Fruit fly (Drosophila melanogaster) whole organism, prepupa: ENCODE results near the gene Hsp110.

Source experiments
- Blimp-1 ChIP-seq: fragments of 200-800 bp; sonication (Bioruptor generic); optimal IDR thresholded peaks from 3 replicates; lab custom pipeline; 2017; ENCODE audit warnings: missing biosample characterization, missing genetic modification characterization, mild to moderate bottlenecking, moderate library complexity, missing genetic modification reagents
- CG10631 ChIP-seq: fragments of 200-800 bp; sonication (Bioruptor generic); optimal IDR thresholded peaks from 2 replicates; lab custom pipeline; 2016; ENCODE audit warnings: missing biosample characterization, missing genetic modification characterization
- CG10669 ChIP-seq: fragments of 200-800 bp; sonication (Bioruptor generic); optimal IDR thresholded peaks from 3 replicates; lab custom pipeline; 2018; ENCODE audit warnings: missing biosample characterization, mild to moderate bottlenecking, missing genetic modification characterization, moderate library complexity
- CG11294 ChIP-seq: fragments of 200-800 bp; sonication (Bioruptor generic); IDR thresholded peaks from 2 replicates; pipeline ENCODE4 v1.3.6; 2022; ENCODE audit warnings: missing biosample characterization, missing genetic modification characterization
- CG11762 ChIP-seq: fragments of 200-800 bp; sonication (Bioruptor generic); optimal IDR thresholded peaks from 3 replicates; lab custom pipeline; 2016; ENCODE audit warnings: missing biosample characterization, missing genetic modification characterization; ENCODE audit not compliant: insufficient read depth
- CG11902 ChIP-seq: fragments of 200-800 bp; sonication (Bioruptor generic); optimal IDR thresholded peaks from 3 replicates; lab custom pipeline; 2016; ENCODE audit warnings: missing biosample characterization, missing genetic modification characterization
- CG15336 ChIP-seq: fragments of 200-800 bp; sonication (Bioruptor generic); IDR thresholded peaks from 2 replicates; pipeline ENCODE4 v1.3.6; 2022; ENCODE audit warnings: missing biosample characterization, missing genetic modification characterization
- CG1621 ChIP-seq: fragments of 200-800 bp; sonication (Bioruptor generic); optimal IDR thresholded peaks from 3 replicates; lab custom pipeline; 2018; ENCODE audit warnings: missing biosample characterization, mild to moderate bottlenecking, missing genetic modification characterization
- CG16779 ChIP-seq: fragments of 200-800 bp; sonication (Bioruptor generic); optimal IDR thresholded peaks from 3 replicates; lab custom pipeline; 2017; ENCODE audit warnings: missing biosample characterization, mild to moderate bottlenecking, missing genetic modification characterization
- CG3032 ChIP-seq: fragments of 200-800 bp; optimal IDR thresholded peaks from 2 replicates; lab custom pipeline; 2019; ENCODE audit warnings: missing biosample characterization, mild to moderate bottlenecking, missing genetic modification characterization, moderate library complexity
- CG31627 ChIP-seq: fragments of 200-800 bp; sonication (Bioruptor generic); optimal IDR thresholded peaks from 3 replicates; lab custom pipeline; 2016; ENCODE audit warnings: missing biosample characterization, missing genetic modification characterization
- CG32006 ChIP-seq: fragments of 200-800 bp; sonication (Bioruptor generic); optimal IDR thresholded peaks from 3 replicates; lab custom pipeline; 2017; ENCODE audit warnings: missing biosample characterization, mild to moderate bottlenecking, missing genetic modification characterization
- CG34406 ChIP-seq: fragments of 200-800 bp; sonication (Bioruptor generic); optimal IDR thresholded peaks from 3 replicates; lab custom pipeline; 2016; ENCODE audit warnings: missing biosample characterization, missing genetic modification characterization
- CG3919 ChIP-seq: fragments of 200-800 bp; sonication (Bioruptor generic); optimal IDR thresholded peaks from 3 replicates; lab custom pipeline; 2016; ENCODE audit warnings: missing biosample characterization, missing genetic modification characterization
- CG4318 ChIP-seq: fragments of 200-800 bp; sonication (Bioruptor generic); optimal IDR thresholded peaks from 3 replicates; lab custom pipeline; 2017; ENCODE audit warnings: missing biosample characterization, mild to moderate bottlenecking, missing genetic modification characterization
- CG6163 ChIP-seq: fragments of 200-800 bp; sonication (Bioruptor generic); IDR thresholded peaks from 3 replicates; pipeline ENCODE4 v1.3.6; 2022; ENCODE audit warnings: missing biosample characterization, missing genetic modification characterization
- CG6276 ChIP-seq: fragments of 200-800 bp; sonication (Bioruptor generic); optimal IDR thresholded peaks from 2 replicates; lab custom pipeline; 2017; ENCODE audit warnings: missing biosample characterization, mild to moderate bottlenecking, missing genetic modification characterization
- CG6792 ChIP-seq: fragments of 200-800 bp; sonication (Bioruptor generic); optimal IDR thresholded peaks from 3 replicates; lab custom pipeline; 2016; ENCODE audit warnings: missing biosample characterization, missing genetic modification characterization
- CG6808 ChIP-seq: fragments of 200-800 bp; sonication (Bioruptor generic); optimal IDR thresholded peaks from 3 replicates; lab custom pipeline; 2017; ENCODE audit warnings: missing biosample characterization, missing genetic modification characterization, mild to moderate bottlenecking, moderate library complexity, missing genetic modification reagents
- CG6854 ChIP-seq: fragments of 200-800 bp; sonication (Bioruptor generic); optimal IDR thresholded peaks from 2 replicates; lab custom pipeline; 2017; ENCODE audit warnings: missing biosample characterization, mild to moderate bottlenecking, missing genetic modification characterization
- CG7368 ChIP-seq: fragments of 200-800 bp; sonication (Bioruptor generic); optimal IDR thresholded peaks from 3 replicates; lab custom pipeline; 2016; ENCODE audit warnings: missing biosample characterization, missing genetic modification characterization
- CG8119 ChIP-seq: fragments of 200-800 bp; sonication (Bioruptor generic); IDR thresholded peaks from 3 replicates; pipeline ENCODE4 v1.3.6; 2022; ENCODE audit warnings: missing biosample characterization, missing genetic modification characterization
- CG8319 ChIP-seq: fragments of 200-800 bp; sonication (Bioruptor generic); optimal IDR thresholded peaks from 3 replicates; lab custom pipeline; 2016; ENCODE audit warnings: missing biosample characterization, missing genetic modification characterization
- CG8632 ChIP-seq: fragments of 200-800 bp; sonication (Bioruptor generic); optimal IDR thresholded peaks from 3 replicates; lab custom pipeline; 2016; ENCODE audit warnings: missing biosample characterization, missing genetic modification characterization
- CG9139 ChIP-seq: fragments of 200-800 bp; sonication (Bioruptor generic); optimal IDR thresholded peaks from 3 replicates; lab custom pipeline; 2017; ENCODE audit warnings: missing biosample characterization, mild to moderate bottlenecking, missing genetic modification characterization
- Eip75B ChIP-seq: fragments of 200-800 bp; sonication (Bioruptor generic); optimal IDR thresholded peaks from 3 replicates; lab custom pipeline; 2016; ENCODE audit warnings: missing biosample characterization, missing genetic modification characterization
- Eip78C ChIP-seq: fragments of 200-800 bp; sonication (Bioruptor generic); peaks from one replicate; lab custom pipeline; 2016; ENCODE audit warnings: missing biosample characterization, missing genetic modification characterization
- Eip93F ChIP-seq: fragments of 200-800 bp; sonication (Bioruptor generic); optimal IDR thresholded peaks from 2 replicates; lab custom pipeline; 2016; ENCODE audit warnings: missing biosample characterization, mild to moderate bottlenecking, missing genetic modification characterization
- Ets21C ChIP-seq: fragments of 200-800 bp; sonication (Bioruptor generic); optimal IDR thresholded peaks from 3 replicates; lab custom pipeline; 2016; ENCODE audit warnings: missing biosample characterization, missing genetic modification characterization
- Ets96B ChIP-seq: fragments of 200-800 bp; optimal IDR thresholded peaks from 2 replicates; lab custom pipeline; 2019; ENCODE audit warnings: missing biosample characterization, mild to moderate bottlenecking, missing genetic modification characterization, moderate library complexity
- Hr39 ChIP-seq: fragments of 200-800 bp; sonication (Bioruptor generic); optimal IDR thresholded peaks from 2 replicates; lab custom pipeline; 2016; ENCODE audit warnings: missing biosample characterization, missing genetic modification characterization
- Hr4 ChIP-seq: fragments of 200-800 bp; sonication (Bioruptor generic); optimal IDR thresholded peaks from 3 replicates; lab custom pipeline; 2016; ENCODE audit warnings: missing biosample characterization, missing genetic modification characterization
- Lpt ChIP-seq: fragments of 200-800 bp; sonication (Bioruptor generic); optimal IDR thresholded peaks from 3 replicates; lab custom pipeline; 2016; ENCODE audit warnings: missing biosample characterization, missing genetic modification characterization
- Met ChIP-seq: fragments of 200-800 bp; sonication (Bioruptor generic); optimal IDR thresholded peaks from 3 replicates; lab custom pipeline; 2016; ENCODE audit warnings: missing biosample characterization, missing genetic modification characterization
- OdsH ChIP-seq: fragments of 200-800 bp; sonication (Bioruptor generic); optimal IDR thresholded peaks from 3 replicates; lab custom pipeline; 2016; ENCODE audit warnings: missing biosample characterization, missing genetic modification characterization
- Smox ChIP-seq: fragments of 200-800 bp; sonication (Bioruptor generic); optimal IDR thresholded peaks from 3 replicates; lab custom pipeline; 2016; ENCODE audit warnings: missing biosample characterization, missing genetic modification characterization
- Sox102F ChIP-seq: fragments of 200-800 bp; sonication (Bioruptor generic); optimal IDR thresholded peaks from 2 replicates; lab custom pipeline; 2016; ENCODE audit warnings: missing biosample characterization, mild to moderate bottlenecking, missing genetic modification characterization
- Sox14 ChIP-seq: fragments of 200-800 bp; sonication (Bioruptor generic); optimal IDR thresholded peaks from 3 replicates; lab custom pipeline; 2016; ENCODE audit warnings: missing biosample characterization, missing genetic modification characterization
- Sox15 ChIP-seq: fragments of 200-800 bp; sonication (Bioruptor generic); optimal IDR thresholded peaks from 3 replicates; lab custom pipeline; 2016; ENCODE audit warnings: missing biosample characterization, missing genetic modification characterization
- achi ChIP-seq: fragments of 200-800 bp; sonication (Bioruptor generic); optimal IDR thresholded peaks from 3 replicates; lab custom pipeline; 2016; ENCODE audit warnings: missing biosample characterization, missing genetic modification characterization
- dac ChIP-seq: fragments of 200-800 bp; sonication (Bioruptor generic); optimal IDR thresholded peaks from 2 replicates; lab custom pipeline; 2017; ENCODE audit warnings: missing biosample characterization, mild to moderate bottlenecking, missing genetic modification characterization
- eg ChIP-seq: fragments of 200-800 bp; sonication (Bioruptor generic); IDR thresholded peaks from 3 replicates; pipeline ENCODE4 v1.3.6; 2022; ENCODE audit warnings: missing biosample characterization, missing genetic modification characterization
- esn ChIP-seq: fragments of 200-800 bp; sonication (Bioruptor generic); optimal IDR thresholded peaks from 2 replicates; lab custom pipeline; 2016; ENCODE audit warnings: missing biosample characterization, mild to moderate bottlenecking, missing genetic modification characterization, moderate library complexity
- fd59A ChIP-seq: fragments of 200-800 bp; sonication (Bioruptor generic); optimal IDR thresholded peaks from 2 replicates; lab custom pipeline; 2017; ENCODE audit warnings: missing biosample characterization, mild to moderate bottlenecking, missing genetic modification characterization, missing genetic modification reagents
- fd85E ChIP-seq: fragments of 200-800 bp; sonication (Bioruptor generic); optimal IDR thresholded peaks from 3 replicates; lab custom pipeline; 2016; ENCODE audit warnings: missing biosample characterization, missing genetic modification characterization
- fkh ChIP-seq: fragments of 200-800 bp; sonication (Bioruptor generic); optimal IDR thresholded peaks from 3 replicates; lab custom pipeline; 2017; ENCODE audit warnings: missing biosample characterization, mild to moderate bottlenecking, missing genetic modification characterization, moderate library complexity
- lz ChIP-seq: fragments of 200-800 bp; sonication (Bioruptor generic); optimal IDR thresholded peaks from 3 replicates; lab custom pipeline; 2016; ENCODE audit warnings: missing biosample characterization, missing genetic modification characterization
- net ChIP-seq: fragments of 200-800 bp; sonication (Bioruptor generic); optimal IDR thresholded peaks from 3 replicates; lab custom pipeline; 2016; ENCODE audit warnings: missing biosample characterization, missing genetic modification characterization
- spab ChIP-seq: fragments of 200-800 bp; sonication (Bioruptor generic); optimal IDR thresholded peaks from 2 replicates; lab custom pipeline; 2017; ENCODE audit warnings: missing biosample characterization, mild to moderate bottlenecking, missing genetic modification characterization, missing genetic modification reagents
- ss ChIP-seq, 2 experiments: fragments of 200-800 bp; sonication (Bioruptor generic); optimal IDR thresholded peaks; 2 replicates in 1 of 2; 3 replicates in 1 of 2; lab custom pipeline; 2017 to 2018; ENCODE audit warnings: mild to moderate bottlenecking in 2 of 2, missing biosample characterization in 2 of 2, missing genetic modification characterization in 2 of 2, moderate library complexity in 1 of 2
- svp ChIP-seq: fragments of 200-800 bp; sonication (Bioruptor generic); peaks from one replicate; lab custom pipeline; 2016; ENCODE audit warnings: missing biosample characterization, missing genetic modification characterization
- topi ChIP-seq: fragments of 200-800 bp; sonication (Bioruptor generic); optimal IDR thresholded peaks from 3 replicates; lab custom pipeline; 2016; ENCODE audit warnings: missing biosample characterization, missing genetic modification characterization
- vri ChIP-seq: fragments of 200-800 bp; sonication (Bioruptor generic); optimal IDR thresholded peaks from 3 replicates; lab custom pipeline; 2016; ENCODE audit warnings: missing biosample characterization, mild to moderate bottlenecking, missing genetic modification characterization

Gene Hsp110

dm6 chr3L:14036867-14037313 lies at the start of gene Hsp110:
Gene Hsp110 (plus strand): TSS chr3L:14037019.
- no peak for TF ChIP-seq fd85E (GFP tag; lab: Kevin White, UChicago)
- TF ChIP-seq net (GFP tag; lab: Kevin White, UChicago) = no peak
- TF ChIP-seq Hr39 = no peak
- TF ChIP-seq Ets21C (GFP tag; lab: Kevin White, UChicago) = no peak
- TF ChIP-seq Eip75B (GFP tag; lab: Kevin White, UChicago) = peak; percentile 6
- no peak for TF ChIP-seq CG11762 (GFP tag; lab: Kevin White, UChicago)
- peak; percentile 2 for TF ChIP-seq CG3032 (tag; lab: Kevin White, UChicago)
- TF ChIP-seq CG10669 (GFP tag; lab: Kevin White, UChicago) = no peak
- TF ChIP-seq CG15336 (GFP tag; lab: Robert Waterston, UW) = no peak
- no peak for TF ChIP-seq CG3919
- TF ChIP-seq Ets96B (tag; lab: Kevin White, UChicago) = peak; percentile 9
- peak; percentile 17 for TF ChIP-seq Sox14 (GFP tag; lab: Kevin White, UChicago)
- no peak for TF ChIP-seq CG6276 (GFP tag; lab: Kevin White, UChicago)
- peak; percentile 40 for TF ChIP-seq esn (GFP tag; lab: Kevin White, UChicago)
- TF ChIP-seq CG6163 (GFP tag; lab: Robert Waterston, UW) = no peak
- no peak for TF ChIP-seq CG6808
- no peak for TF ChIP-seq CG4318 (GFP tag; lab: Kevin White, UChicago)
- TF ChIP-seq ss (GFP tag; optimal IDR thresholded peaks at IDR 0.05; lab: Kevin White, UChicago) = peak; percentile 33 to 69
- TF ChIP-seq Sox102F = peak; percentile 27
- TF ChIP-seq CG6792 = no peak
- TF ChIP-seq CG9139 (GFP tag; lab: Kevin White, UChicago) = peak; percentile 31
- TF ChIP-seq eg (GFP tag; lab: Robert Waterston, UW) = peak; percentile 23; the same call in 1 of the 3 replicates
- TF ChIP-seq CG31627 (GFP tag; lab: Kevin White, UChicago) = peak; percentile 19
- TF ChIP-seq CG10631 (GFP tag; lab: Kevin White, UChicago) = no peak
- TF ChIP-seq CG6854 = peak; percentile 56
- TF ChIP-seq CG11902 (GFP tag; lab: Kevin White, UChicago) = no peak
- no peak for TF ChIP-seq Smox (GFP tag; lab: Kevin White, UChicago)
- TF ChIP-seq CG8119 = no peak
- TF ChIP-seq CG7368 = no peak
- TF ChIP-seq Sox15 = no peak
- TF ChIP-seq Eip93F (GFP tag; lab: Kevin White, UChicago) = no peak
- peak; percentile 39 for TF ChIP-seq CG1621 (tag; lab: Kevin White, UChicago)
- TF ChIP-seq Hr4 (GFP tag; lab: Kevin White, UChicago) = peak; percentile 16
- no peak for TF ChIP-seq fd59A (GFP tag; lab: Kevin White, UChicago)
- no peak for TF ChIP-seq CG34406
- peak; percentile 49 for TF ChIP-seq CG16779
- no peak for TF ChIP-seq OdsH (GFP tag; lab: Kevin White, UChicago)
- TF ChIP-seq fkh (GFP tag; lab: Kevin White, UChicago) = no peak
- TF ChIP-seq vri (GFP tag; lab: Kevin White, UChicago) = peak; percentile 64
- TF ChIP-seq dac (GFP tag; lab: Kevin White, UChicago) = no peak
- TF ChIP-seq Blimp-1 (GFP tag; lab: Kevin White, UChicago) = no peak
- no peak for TF ChIP-seq CG11294 (GFP tag; lab: Robert Waterston, UW)
- TF ChIP-seq CG8632 (GFP tag; lab: Kevin White, UChicago) = no peak
- peak; percentile 26 for TF ChIP-seq achi (GFP tag; lab: Kevin White, UChicago)
- TF ChIP-seq Lpt (GFP tag; lab: Kevin White, UChicago) = no peak
- no peak for TF ChIP-seq CG32006 (GFP tag; lab: Kevin White, UChicago)
- peak; percentile 27 for TF ChIP-seq lz (GFP tag; lab: Kevin White, UChicago)
- TF ChIP-seq CG8319 = no peak
- peak; percentile 53 for TF ChIP-seq svp (GFP tag; lab: Kevin White, UChicago)
- no peak for TF ChIP-seq spab (GFP tag; lab: Kevin White, UChicago)
- TF ChIP-seq Met = no peak
- peak; percentile 71 for TF ChIP-seq Eip78C
- peak; percentile 25 for TF ChIP-seq topi
